Worm (Caenorhabditis elegans): ENCODE data around the gene F10C1.3.

Gene F10C1.3

DNA sequence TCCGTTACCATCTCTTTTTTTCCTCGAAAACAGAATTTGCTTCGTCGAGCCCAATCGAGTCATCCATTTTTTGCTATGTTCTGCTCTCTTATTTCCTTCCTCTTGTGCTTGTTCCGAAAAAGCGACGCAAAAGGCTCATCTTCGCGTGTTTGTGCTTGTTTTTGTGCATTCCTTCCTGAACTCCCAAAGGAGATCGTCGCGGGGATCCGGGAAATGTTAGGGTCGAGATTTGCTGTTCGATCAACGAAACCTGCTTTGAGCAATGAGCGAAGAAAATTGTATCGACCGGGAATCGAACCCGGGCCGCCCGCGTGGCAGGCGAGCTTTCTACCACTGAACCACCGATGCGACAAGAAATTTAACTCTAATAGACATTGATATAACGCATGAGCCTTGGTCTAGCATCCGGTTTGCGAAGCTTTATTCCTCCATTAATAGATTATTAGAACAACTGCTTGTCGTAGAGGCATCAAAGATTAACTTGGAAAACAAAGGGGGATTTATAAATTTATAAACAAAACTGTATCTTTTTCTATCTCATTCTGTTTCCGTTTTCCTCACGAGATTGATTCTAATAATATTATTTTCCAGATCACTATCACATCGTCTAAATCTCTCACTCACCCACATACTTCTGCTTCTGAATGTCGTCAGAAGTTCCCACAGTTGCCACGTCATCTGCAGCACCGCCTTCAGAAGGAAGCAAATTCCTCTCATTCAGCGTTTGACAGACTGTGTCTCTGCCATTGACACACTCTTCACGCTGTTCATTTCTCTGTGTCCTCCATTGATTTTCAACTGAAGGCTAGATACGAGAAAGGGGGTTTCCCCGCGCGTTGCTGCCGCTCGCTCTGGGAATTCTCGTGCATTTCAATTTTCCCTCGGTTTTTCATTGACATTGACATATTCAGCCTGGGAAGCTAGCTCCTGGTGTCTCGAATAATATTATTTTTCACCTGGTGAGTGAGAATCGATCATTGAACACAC, 24.7 kb upstream of the F10C1.3 start, which contains the start of gene K05F1.6 (continued):
- TF ChIP-seq ceh-18 (tag; optimal IDR thresholded peaks at IDR 0.05) (peak; percentile 45), ceh-2 (tag; optimal IDR thresholded peaks at IDR 0.05) (peak; percentile 34), sox-4 (tag; optimal IDR thresholded peaks at IDR 0.05) (peak; percentile 67), ceh-14 (tag; optimal IDR thresholded peaks at IDR 0.05) (peak; percentile 57), pat-9 (tag; optimal IDR thresholded peaks at IDR 0.05) (peak; percentile 42), C38D4.7 (GFP tag; optimal IDR thresholded peaks at IDR 0.05) (peak; percentile 67), rnt-1 (tag; optimal IDR thresholded peaks at IDR 0.05) (no peak), ceh-9 (tag; optimal IDR thresholded peaks at IDR 0.05) (peak; percentile 61), pros-1 (tag; optimal IDR thresholded peaks at IDR 0.05) (no peak), unc-86 (tag; optimal IDR thresholded peaks at IDR 0.05) (no peak), ceh-48 (tag; optimal IDR thresholded peaks at IDR 0.05) (peak; percentile 31), tbx-7 (tag; optimal IDR thresholded peaks at IDR 0.05) (no peak), fkh-6 (tag; optimal IDR thresholded peaks at IDR 0.05) (no peak), elt-4 (tag; optimal IDR thresholded peaks at IDR 0.05) (no peak), fax-1 (tag; optimal IDR thresholded peaks at IDR 0.05) (no peak), hlh-8 (tag; optimal IDR thresholded peaks at IDR 0.05) (no peak), pha-2 (tag; optimal IDR thresholded peaks at IDR 0.05) (peak; percentile 48), hlh-15 (tag; optimal IDR thresholded peaks at IDR 0.05) (peak; percentile 17), ceh-6 (GFP tag; optimal IDR thresholded peaks at IDR 0.05) (peak; percentile 44), ceh-19 (GFP tag; optimal IDR thresholded peaks at IDR 0.05) (peak; percentile 73), pha-4 (tag; optimal IDR thresholded peaks at IDR 0.05) (no peak), K02D7.2 (tag; optimal IDR thresholded peaks at IDR 0.05) (peak; percentile 77), sox-2 (GFP tag; IDR thresholded peaks at IDR 0.05) (no peak), lin-11 (tag; optimal IDR thresholded peaks at IDR 0.05) (peak; percentile 29), npax-4 (tag; optimal IDR thresholded peaks at IDR 0.05) (peak; percentile 27), ztf-16 (tag; optimal IDR thresholded peaks at IDR 0.05) (peak; percentile 86), ceh-24 (tag; optimal IDR thresholded peaks at IDR 0.05) (peak; percentile 17), mec-3 (tag; optimal IDR thresholded peaks at IDR 0.05; ENCODE audit: borderline replicate concordance) (no peak), che-1 (tag; optimal IDR thresholded peaks at IDR 0.05) (peak; percentile 63), ama-1 (optimal IDR thresholded peaks at IDR 0.05) (no peak), ceh-34 (tag; optimal IDR thresholded peaks at IDR 0.05) (peak; percentile 28), eyg-1 (tag; optimal IDR thresholded peaks at IDR 0.05) (no peak), ceh-31 (tag; optimal IDR thresholded peaks at IDR 0.05) (peak; percentile 44), zip-5 (tag; optimal IDR thresholded peaks at IDR 0.05) (no peak), hlh-30 (tag; optimal IDR thresholded peaks at IDR 0.05; ENCODE audit: insufficient read depth) (no peak), gmeb-2 (tag; optimal IDR thresholded peaks at IDR 0.05) (peak; percentile 55), ttx-3 (tag; optimal IDR thresholded peaks at IDR 0.05) (peak; percentile 38), nhr-232 (tag; optimal IDR thresholded peaks at IDR 0.05) (peak; percentile 49), pax-1 (tag; optimal IDR thresholded peaks at IDR 0.05) (no peak), K09A11.1 (tag; optimal IDR thresholded peaks at IDR 0.05; ENCODE audit: insufficient read depth) (no peak), T23F11.4 (GFP tag; optimal IDR thresholded peaks at IDR 0.05) (peak; percentile 66), ahr-1 (tag; optimal IDR thresholded peaks at IDR 0.05) (no peak), elt-2 (tag; optimal IDR thresholded peaks at IDR 0.05) (peak; percentile 90), fkh-10 (GFP tag; optimal IDR thresholded peaks at IDR 0.05) (no peak), unc-55 (GFP tag; optimal IDR thresholded peaks at IDR 0.05) (peak; percentile 12), ceh-30 (tag; optimal IDR thresholded peaks at IDR 0.05) (no peak), unc-42 (tag; optimal IDR thresholded peaks at IDR 0.05) (no peak), F13H6.1 (tag; optimal IDR thresholded peaks at IDR 0.05) (peak; percentile 5), dve-1 (tag; optimal IDR thresholded peaks at IDR 0.05) (peak; percentile 73), nfya-1 (tag; optimal IDR thresholded peaks at IDR 0.05) (peak; percentile 40), ref-2 (tag; optimal IDR thresholded peaks at IDR 0.05) (peak; percentile 41)
